Worm (Caenorhabditis elegans) whole organism, L4/young adult: ENCODE measurements around the gene Y57A10C.1.

Experiments used
- W03F9.2 ChIP-seq: fragments of 150-350 bp; optimal IDR thresholded peaks from 2 replicates; lab custom pipeline; 2014; ENCODE audit warnings: missing biosample characterization, missing genetic modification characterization
- dao-5 ChIP-seq: sonication (generic microtip); optimal IDR thresholded peaks from 2 replicates; lab custom pipeline; 2016; ENCODE audit warnings: missing genotype, missing genetic modification characterization, moderate library complexity, missing compliant biosample characterization
- him-1 ChIP-seq: sonication (generic microtip); optimal IDR thresholded peaks from 2 replicates; lab custom pipeline; 2016; ENCODE audit warnings: missing genotype, missing genetic modification reagents, missing genetic modification characterization, missing compliant biosample characterization

Y57A10C.1 gene

DNA sequence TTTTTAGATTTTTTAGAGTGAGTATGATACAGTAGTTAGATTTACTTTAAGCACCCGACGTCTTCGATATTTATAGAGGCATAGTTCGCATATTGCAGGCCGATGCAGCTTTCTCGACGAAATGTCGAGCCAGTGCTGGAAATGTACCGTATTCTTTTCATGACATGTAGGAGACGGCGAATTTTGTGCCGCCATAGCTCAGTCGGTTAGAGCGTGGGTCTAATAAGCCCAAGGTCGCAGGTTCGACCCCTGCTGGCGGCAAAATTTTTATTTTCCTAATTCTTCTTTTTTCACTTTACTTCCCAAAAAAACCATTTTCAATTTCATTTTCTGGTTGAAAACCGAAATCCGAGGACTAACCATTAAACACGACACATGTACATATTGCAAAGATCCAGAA lies 50.1 kb downstream of the Y57A10C.1 start:
- TF ChIP-seq him-1 (tag; lab: Kevin White, UChicago) (no peak), W03F9.2 (tag; lab: Kevin White, UChicago) (no peak), dao-5 (no peak)
